Worm (Caenorhabditis elegans) whole organism, L4 larva: ENCODE results near the gene rod-1.
A peak's percentile ranks its signal among the peaks of the same experiment; 100 is the strongest.

Experiments
- D1046.2 ChIP-seq: fragments of 200-800 bp; sonication (Bioruptor generic); IDR thresholded peaks from 2 replicates; pipeline ENCODE4 v1.3.6; 2022; ENCODE audit warnings: missing genetic modification characterization, missing compliant biosample characterization
- F26F4.8 ChIP-seq: fragments of 200-800 bp; sonication (Bioruptor generic); conservative IDR thresholded peaks from 2 replicates; pipeline ENCODE4 v1.3.6; 2022; ENCODE audit warnings: missing genetic modification characterization, missing compliant biosample characterization
- F44E2.7 ChIP-seq: fragments of 200-800 bp; sonication (Bioruptor generic); IDR thresholded peaks from 2 replicates; pipeline ENCODE4 v2.1.2; 2022; ENCODE audit warnings: missing genetic modification characterization, missing compliant biosample characterization
- R02D3.7 ChIP-seq: fragments of 150-350 bp; sonication (generic microtip); optimal IDR thresholded peaks from 3 replicates; lab custom pipeline; 2014; ENCODE audit warnings: missing biosample characterization, missing genetic modification characterization
- Y5F2A.4 ChIP-seq: fragments of 200-800 bp; sonication (Bioruptor generic); optimal IDR thresholded peaks from 2 replicates; lab custom pipeline; 2018; ENCODE audit warnings: mild to moderate bottlenecking, missing genetic modification characterization, missing compliant biosample characterization
- ZK337.2 ChIP-seq: fragments of 200-800 bp; sonication (Bioruptor generic); IDR thresholded peaks from 2 replicates; pipeline ENCODE4 v1.3.6; 2022; ENCODE audit warnings: missing genetic modification reagents, missing genetic modification characterization, missing compliant biosample characterization
- aha-1 ChIP-seq: fragments of 150-350 bp; peaks from one replicate; lab custom pipeline; 2014; ENCODE audit warnings: missing biosample characterization, missing genetic modification characterization
- ama-1 ChIP-seq: fragments of 150-350 bp; optimal IDR thresholded peaks from 2 replicates; lab custom pipeline; 2014; ENCODE audit warnings: inconsistent platforms, mixed read lengths
- arid-1 ChIP-seq: fragments of 200-800 bp; sonication (Bioruptor generic); conservative IDR thresholded peaks from 2 replicates; pipeline ENCODE4 v1.3.6; 2022; ENCODE audit warnings: missing genetic modification reagents, missing genetic modification characterization, missing compliant biosample characterization
- attf-4 ChIP-seq: sonication (generic microtip); optimal IDR thresholded peaks from 3 replicates; lab custom pipeline; 2017; ENCODE audit warnings: missing biosample characterization, missing genetic modification characterization
- ceh-20 ChIP-seq: fragments of 200-800 bp; sonication (Bioruptor generic); IDR thresholded peaks from 2 replicates; pipeline ENCODE4 v1.3.6; 2022; ENCODE audit warnings: missing genetic modification reagents, missing genetic modification characterization, missing compliant biosample characterization
- ceh-32 ChIP-seq: sonication (generic microtip); optimal IDR thresholded peaks from 2 replicates; lab custom pipeline; 2016; ENCODE audit warnings: mild to moderate bottlenecking, missing genetic modification characterization, missing compliant biosample characterization; ENCODE audit not compliant: poor library complexity
- ceh-82 ChIP-seq: sonication (generic microtip); optimal IDR thresholded peaks from 2 replicates; lab custom pipeline; 2017; ENCODE audit warnings: missing biosample characterization, missing genetic modification characterization
- cey-2 ChIP-seq: sonication (generic microtip); optimal IDR thresholded peaks from 3 replicates; lab custom pipeline; 2017; ENCODE audit warnings: missing genetic modification characterization, mild to moderate bottlenecking, missing compliant biosample characterization, antibody characterized with exemption, borderline replicate concordance; ENCODE audit not compliant: insufficient read depth
- ctbp-1 ChIP-seq: fragments of 200-800 bp; sonication (Bioruptor generic); IDR thresholded peaks from 2 replicates; pipeline ENCODE4 v1.3.6; 2022; ENCODE audit warnings: missing genetic modification reagents, missing genetic modification characterization, missing compliant biosample characterization
- daf-12 ChIP-seq: fragments of 150-350 bp; optimal IDR thresholded peaks from 2 replicates; lab custom pipeline; 2014; ENCODE audit warnings: missing biosample characterization, missing genetic modification reagents, missing genetic modification characterization
- daf-16 ChIP-seq, 3 experiments: sonication (generic microtip); optimal IDR thresholded peaks; 2 replicates each; lab custom pipeline; 2016 to 2017; ENCODE audit warnings: missing genetic modification characterization in 3 of 3, missing genetic modification reagents in 3 of 3, mild to moderate bottlenecking in 2 of 3, missing compliant biosample characterization in 2 of 3, missing biosample characterization in 1 of 3, moderate library complexity in 1 of 3
- daf-19 ChIP-seq: fragments of 200-800 bp; sonication (Bioruptor generic); conservative IDR thresholded peaks from 2 replicates; pipeline ENCODE4 v1.3.6; 2022; ENCODE audit warnings: missing genetic modification characterization, missing compliant biosample characterization
- dmd-6 ChIP-seq: fragments of 200-800 bp; sonication (Bioruptor generic); IDR thresholded peaks from 2 replicates; pipeline ENCODE4 v1.3.6; 2022; ENCODE audit warnings: missing genetic modification reagents, missing genetic modification characterization, missing compliant biosample characterization
- egl-27 ChIP-seq: sonication (generic microtip); optimal IDR thresholded peaks from 3 replicates; lab custom pipeline; 2017; ENCODE audit warnings: missing biosample characterization, missing genetic modification reagents, missing genetic modification characterization
- fos-1 ChIP-seq: fragments of 150-350 bp; optimal IDR thresholded peaks from 2 replicates; lab custom pipeline; 2014; ENCODE audit warnings: missing biosample characterization, missing genetic modification characterization
- gei-8 ChIP-seq: fragments of 200-800 bp; sonication (Bioruptor generic); optimal IDR thresholded peaks from 2 replicates; lab custom pipeline; 2018; ENCODE audit warnings: mild to moderate bottlenecking, missing genetic modification characterization, missing compliant biosample characterization
- hif-1 ChIP-seq, 2 experiments: sonication (generic microtip); optimal IDR thresholded peaks; 2 replicates each; lab custom pipeline; 2016 to 2017; ENCODE audit warnings: missing compliant biosample characterization in 2 of 2, missing genetic modification characterization in 2 of 2, missing genetic modification reagents in 2 of 2, missing genotype in 2 of 2, mild to moderate bottlenecking in 1 of 2
- hlh-11 ChIP-seq: fragments of 200-800 bp; sonication (Bioruptor generic); optimal IDR thresholded peaks from 2 replicates; lab custom pipeline; 2018; ENCODE audit warnings: mild to moderate bottlenecking, missing genetic modification characterization, missing compliant biosample characterization
- hlh-30 ChIP-seq: sonication (generic microtip); optimal IDR thresholded peaks from 2 replicates; lab custom pipeline; 2017; ENCODE audit warnings: antibody characterized with exemption, mild to moderate bottlenecking, missing genetic modification characterization, missing compliant biosample characterization; ENCODE audit not compliant: insufficient read depth
- hmg-1.1 ChIP-seq: fragments of 200-800 bp; sonication (Bioruptor generic); IDR thresholded peaks from 2 replicates; pipeline ENCODE4 v1.3.6; 2022; ENCODE audit warnings: missing genetic modification reagents, missing genetic modification characterization, missing compliant biosample characterization
- lin-1 ChIP-seq: fragments of 200-800 bp; sonication (Bioruptor generic); IDR thresholded peaks from 2 replicates; pipeline ENCODE4 v1.3.6; 2022; ENCODE audit warnings: missing genetic modification reagents, missing genetic modification characterization, missing compliant biosample characterization
- madf-9 ChIP-seq: fragments of 200-800 bp; sonication (Bioruptor generic); conservative IDR thresholded peaks from 2 replicates; pipeline ENCODE4 v1.3.6; 2022; ENCODE audit warnings: missing genetic modification reagents, missing genetic modification characterization, missing compliant biosample characterization
- mdl-1 ChIP-seq, 2 experiments: fragments of 150-350 bp in 1 of 2; sonication (generic microtip) in 1 of 2; optimal IDR thresholded peaks; 2 replicates each; lab custom pipeline; 2014 to 2017; ENCODE audit warnings: missing biosample characterization in 2 of 2, missing genetic modification characterization in 2 of 2
- mxl-3 ChIP-seq: fragments of 200-800 bp; sonication (Bioruptor generic); optimal IDR thresholded peaks from 2 replicates; lab custom pipeline; 2018; ENCODE audit warnings: mild to moderate bottlenecking, missing genetic modification characterization, missing compliant biosample characterization
- nhr-10 ChIP-seq: fragments of 150-350 bp; optimal IDR thresholded peaks from 2 replicates; lab custom pipeline; 2014; ENCODE audit warnings: missing biosample characterization, missing genetic modification characterization
- nhr-102 ChIP-seq: sonication (generic microtip); optimal IDR thresholded peaks from 2 replicates; lab custom pipeline; 2016; ENCODE audit warnings: mild to moderate bottlenecking, missing genetic modification characterization, moderate library complexity, missing compliant biosample characterization
- nhr-11 ChIP-seq: fragments of 150-350 bp; optimal IDR thresholded peaks from 2 replicates; lab custom pipeline; 2014; ENCODE audit warnings: missing biosample characterization, missing genetic modification characterization
- nhr-111 ChIP-seq: fragments of 200-800 bp; sonication (Bioruptor generic); optimal IDR thresholded peaks from 2 replicates; lab custom pipeline; 2018; ENCODE audit warnings: mild to moderate bottlenecking, missing genetic modification characterization, missing compliant biosample characterization
- nhr-237 ChIP-seq: sonication (generic microtip); optimal IDR thresholded peaks from 2 replicates; lab custom pipeline; 2017; ENCODE audit warnings: missing biosample characterization, missing genetic modification characterization
- nhr-25 ChIP-seq: sonication (generic microtip); optimal IDR thresholded peaks from 2 replicates; lab custom pipeline; 2017; ENCODE audit warnings: missing genetic modification characterization, mild to moderate bottlenecking, missing compliant biosample characterization, antibody characterized with exemption, moderate library complexity, borderline replicate concordance; ENCODE audit not compliant: insufficient read depth
- nhr-28 ChIP-seq: fragments of 150-350 bp; optimal IDR thresholded peaks from 2 replicates; lab custom pipeline; 2014; ENCODE audit warnings: missing biosample characterization, missing genetic modification characterization
- rbr-2 ChIP-seq: sonication (generic microtip); optimal IDR thresholded peaks from 2 replicates; lab custom pipeline; 2016; ENCODE audit warnings: missing genotype, missing genetic modification characterization, missing compliant biosample characterization
- set-16 ChIP-seq: fragments of 200-800 bp; sonication (Bioruptor generic); IDR thresholded peaks from 2 replicates; pipeline ENCODE4 v1.3.6; 2022; ENCODE audit warnings: missing genetic modification reagents, missing genetic modification characterization, missing compliant biosample characterization
- snpc-4 ChIP-seq: fragments of 150-350 bp; optimal IDR thresholded peaks from 2 replicates; lab custom pipeline; 2014; ENCODE audit warnings: missing biosample characterization, missing genetic modification characterization
- spr-3 ChIP-seq: fragments of 200-800 bp; sonication (Bioruptor generic); optimal IDR thresholded peaks from 2 replicates; lab custom pipeline; 2018; ENCODE audit warnings: mild to moderate bottlenecking, missing genetic modification characterization, missing compliant biosample characterization
- tra-1 ChIP-seq: fragments of 200-800 bp; sonication (Bioruptor generic); IDR thresholded peaks from 2 replicates; pipeline ENCODE4 v1.3.6; 2022; ENCODE audit warnings: missing genetic modification reagents, missing genetic modification characterization, missing compliant biosample characterization
- unc-62 ChIP-seq, 3 experiments: fragments of 150-350 bp in 1 of 3; sonication (generic microtip); optimal IDR thresholded peaks in 2 of 3; peaks in 1 of 3; 1 replicate in 1 of 3; 2 replicates in 2 of 3; lab custom pipeline; 2014 to 2017; ENCODE audit warnings: missing biosample characterization in 3 of 3, missing genetic modification characterization in 3 of 3, missing genetic modification reagents in 3 of 3, missing genotype in 1 of 3
- zag-1 ChIP-seq: fragments of 150-350 bp; optimal IDR thresholded peaks from 2 replicates; lab custom pipeline; 2014; ENCODE audit warnings: missing biosample characterization, missing genetic modification characterization
- zfp-3 ChIP-seq: fragments of 200-800 bp; sonication (Bioruptor generic); conservative IDR thresholded peaks from 2 replicates; pipeline ENCODE4 v1.3.6; 2022; ENCODE audit warnings: missing genetic modification reagents, missing genetic modification characterization, missing compliant biosample characterization
- zip-2 ChIP-seq: fragments of 150-350 bp; optimal IDR thresholded peaks from 2 replicates; lab custom pipeline; 2014; ENCODE audit warnings: missing biosample characterization, missing genetic modification characterization
- ztf-11 ChIP-seq: fragments of 150-350 bp; optimal IDR thresholded peaks from 2 replicates; lab custom pipeline; 2014; ENCODE audit warnings: missing biosample characterization, missing genetic modification characterization
- ztf-7 ChIP-seq: fragments of 150-350 bp; optimal IDR thresholded peaks from 2 replicates; lab custom pipeline; 2014; ENCODE audit warnings: missing biosample characterization, missing genetic modification characterization

Gene rod-1

DNA sequence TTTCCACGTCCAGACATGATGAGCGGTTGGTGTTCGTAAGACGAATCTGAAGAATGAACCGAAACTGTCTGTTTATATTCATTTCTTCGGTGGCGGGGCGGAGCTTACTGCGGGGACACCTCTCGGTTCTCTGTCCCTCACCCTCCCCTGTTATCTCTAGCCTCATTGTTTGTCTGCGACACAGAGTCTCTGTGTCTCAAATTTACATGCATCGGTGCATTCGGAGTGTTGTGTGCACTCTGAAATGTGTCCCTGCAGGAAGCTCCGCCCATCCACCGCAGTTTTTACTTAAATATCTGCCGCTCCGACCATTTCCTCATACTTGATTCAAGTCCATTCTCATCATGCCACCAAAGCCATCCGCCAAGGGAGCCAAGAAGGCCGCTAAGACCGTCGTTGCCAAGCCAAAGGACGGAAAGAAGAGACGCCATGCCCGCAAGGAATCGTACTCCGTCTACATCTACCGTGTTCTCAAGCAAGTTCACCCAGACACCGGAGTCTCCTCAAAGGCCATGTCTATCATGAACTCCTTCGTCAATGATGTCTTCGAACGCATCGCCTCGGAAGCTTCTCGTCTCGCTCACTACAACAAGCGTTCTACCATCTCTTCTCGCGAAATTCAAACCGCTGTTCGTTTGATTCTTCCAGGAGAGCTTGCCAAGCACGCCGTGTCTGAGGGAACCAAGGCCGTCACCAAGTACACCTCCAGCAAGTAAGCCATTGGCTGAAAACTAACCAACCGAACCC is 8.1 kb downstream of the rod-1 start, which contains the start of the genes his-61 and his-62 (continued):
- peak; percentile 79 for TF ChIP-seq dmd-6 (GFP tag; lab: Robert Waterston, UW)
- 0 out of 2 replicates have a peak, but pooled peaks have one; percentile 43 for TF ChIP-seq tra-1 (GFP tag; lab: Robert Waterston, UW)
- TF ChIP-seq set-16 (GFP tag; lab: Robert Waterston, UW): peak; percentile 27; the same call in 1 of the 2 replicates
- TF ChIP-seq ceh-32 (tag; lab: Kevin White, UChicago): no peak
- no peak for TF ChIP-seq snpc-4
- TF ChIP-seq arid-1 (GFP tag; lab: Robert Waterston, UW): peak; percentile 4; the same call in 1 of the 2 replicates
- TF ChIP-seq nhr-28: peak; percentile 18
- no peak for TF ChIP-seq zag-1 (tag; lab: Kevin White, UChicago)
- no peak for TF ChIP-seq mxl-3
- no peak for TF ChIP-seq daf-12 (tag; lab: Kevin White, UChicago)
- peak in 1 of 2 experiments; percentile 17 for TF ChIP-seq daf-16 (GFP tag; optimal IDR thresholded peaks at IDR 0.05; lab: Kevin White, UChicago)
- peak; percentile 87 for TF ChIP-seq daf-16 (tag; optimal IDR thresholded peaks at IDR 0.05; lab: Kevin White, UChicago)
- peak; percentile 82 for TF ChIP-seq aha-1 (tag; lab: Kevin White, UChicago)
- no peak for TF ChIP-seq Y5F2A.4 (GFP tag; lab: Kevin White, UChicago)
- peak in 1 of 2 experiments; percentile 22 for TF ChIP-seq hif-1 (tag; optimal IDR thresholded peaks at IDR 0.05; lab: Kevin White, UChicago)
- no peak for TF ChIP-seq R02D3.7 (tag; lab: Kevin White, UChicago)
- TF ChIP-seq nhr-25: peak; percentile 8
- TF ChIP-seq fos-1 (tag; lab: Kevin White, UChicago): no peak
- no peak; the same call in 1 of the 2 replicates for TF ChIP-seq F26F4.8 (GFP tag; lab: Robert Waterston, UW)
- TF ChIP-seq ztf-7 (tag; lab: Kevin White, UChicago): no peak
- TF ChIP-seq gei-8 (GFP tag; lab: Kevin White, UChicago): no peak
- TF ChIP-seq ztf-11: no peak
- TF ChIP-seq nhr-111 (GFP tag; lab: Kevin White, UChicago): no peak
- TF ChIP-seq rbr-2 (tag; lab: Kevin White, UChicago): peak; percentile 74
- TF ChIP-seq nhr-11: no peak
- TF ChIP-seq hlh-30: peak; percentile 11
- no peak for TF ChIP-seq egl-27 (tag; lab: Kevin White, UChicago)
- peak; percentile 6 for TF ChIP-seq nhr-10 (tag; lab: Kevin White, UChicago)
- TF ChIP-seq ZK337.2 (GFP tag; lab: Robert Waterston, UW): no peak
- TF ChIP-seq lin-1: peak; percentile 45; the same call in 1 of the 2 replicates
- no peak for TF ChIP-seq ceh-20
- no peak for TF ChIP-seq ceh-82 (tag; lab: Kevin White, UChicago)
- TF ChIP-seq ctbp-1: no peak
- TF ChIP-seq nhr-102 (tag; lab: Kevin White, UChicago): peak; percentile 86
- no peak for TF ChIP-seq daf-19 (GFP tag; lab: Robert Waterston, UW)
- TF ChIP-seq zfp-3 (GFP tag; lab: Robert Waterston, UW): no peak
- no peak for TF ChIP-seq zip-2 (tag; lab: Kevin White, UChicago)
- TF ChIP-seq spr-3 (GFP tag; lab: Kevin White, UChicago): no peak
- TF ChIP-seq cey-2 (tag; lab: Kevin White, UChicago): no peak
- TF ChIP-seq madf-9: no peak
- TF ChIP-seq ama-1 (lab: Kevin White, UChicago): no peak
- TF ChIP-seq D1046.2 (GFP tag; lab: Robert Waterston, UW): 0 out of 2 replicates have a peak, but pooled peaks have one; percentile 40
- TF ChIP-seq attf-4 (tag; lab: Kevin White, UChicago): no peak
- TF ChIP-seq F44E2.7 (GFP tag; lab: Robert Waterston, UW): no peak; the same call in 1 of the 2 replicates
- peak; percentile 48; the same call in 1 of the 2 replicates for TF ChIP-seq hmg-1.1
- no peak for TF ChIP-seq mdl-1 (tag; optimal IDR thresholded peaks at IDR 0.05; lab: Kevin White, UChicago)
- peak; percentile 91 for TF ChIP-seq hlh-11 (tag; lab: Kevin White, UChicago)
- no peak for TF ChIP-seq nhr-237 (tag; lab: Kevin White, UChicago)
- peak in 1 of 2 experiments; percentile 87 for TF ChIP-seq unc-62 (GFP tag; optimal IDR thresholded peaks at IDR 0.05 in 1 of 2; lab: Kevin White, UChicago)
- no peak for TF ChIP-seq unc-62 (tag; optimal IDR thresholded peaks at IDR 0.05; lab: Kevin White, UChicago)
